Fruit fly (Drosophila melanogaster) whole organism: ENCODE data around the gene CG7246.

ENCODE experiments used
- Dll ChIP-seq: fragments of >200 bp; optimal IDR thresholded peaks from 2 replicates; lab custom pipeline; 2017
- pan ChIP-seq: fragments of >200 bp; optimal IDR thresholded peaks from 2 replicates; lab custom pipeline; 2017
- psq ChIP-seq: fragments of >200 bp; optimal IDR thresholded peaks from 2 replicates; lab custom pipeline; 2017
- usp ChIP-seq: fragments of >200 bp; optimal IDR thresholded peaks from 2 replicates; lab custom pipeline; 2017; ENCODE audit warnings: missing biosample characterization, missing genetic modification characterization, mixed read lengths

- TF ChIP-seq usp (no peak), pan (lab: Kevin White, UChicago) (no peak), psq (lab: Kevin White, UChicago) (no peak), Dll (lab: Kevin White, UChicago) (no peak)
Measured at dm6 chrX:9130243-9130642, 49.4 kb upstream of the CG7246 start.
